Worm (Caenorhabditis elegans) whole organism, mixed stage, embryonic: ENCODE data around the gene mccc-2.

Source experiments
- elt-3 ChIP-seq: fragments of 150-350 bp; optimal IDR thresholded peaks from 2 replicates; lab custom pipeline; 2014; ENCODE audit warnings: missing biosample characterization, missing genetic modification characterization
- nhr-12 ChIP-seq: fragments of 150-350 bp; optimal IDR thresholded peaks from 2 replicates; lab custom pipeline; 2014; ENCODE audit warnings: missing biosample characterization, missing genetic modification characterization
- nhr-237 ChIP-seq: fragments of 150-350 bp; optimal IDR thresholded peaks from 2 replicates; lab custom pipeline; 2014; ENCODE audit warnings: missing biosample characterization, missing genetic modification characterization
- ztf-11 ChIP-seq: fragments of 150-350 bp; optimal IDR thresholded peaks from 2 replicates; lab custom pipeline; 2014; ENCODE audit warnings: missing biosample characterization, missing genetic modification characterization

- TF ChIP-seq nhr-12 (tag; lab: Kevin White, UChicago) (no peak), ztf-11 (tag; lab: Kevin White, UChicago) (no peak), elt-3 (no peak), nhr-237 (tag; lab: Kevin White, UChicago) (no peak)
These were observed 17.8 kb downstream of the mccc-2 start, which contains the start of gene lin-12 for ce11 chrIII:9071372-9071771.
